Fruit fly (Drosophila melanogaster) whole organism, embryonic: ENCODE results near the gene CG33307.

Source experiments
- Atf-2 ChIP-seq: fragments of 200-800 bp; sonication (Bioruptor generic); optimal IDR thresholded peaks from 2 replicates; lab custom pipeline; 2016; ENCODE audit warnings: missing biosample characterization, missing genetic modification characterization
- Atf3 ChIP-seq: fragments of 200-800 bp; sonication (Bioruptor generic); optimal IDR thresholded peaks from 3 replicates; lab custom pipeline; 2016; ENCODE audit warnings: missing biosample characterization, missing genetic modification characterization
- Blimp-1 ChIP-seq: fragments of 200-800 bp; sonication (Bioruptor generic); optimal IDR thresholded peaks from 3 replicates; lab custom pipeline; 2018; ENCODE audit warnings: missing biosample characterization, missing genetic modification characterization, mild to moderate bottlenecking, moderate library complexity, missing genetic modification reagents
- CG10321 ChIP-seq: fragments of 200-800 bp; sonication (Bioruptor generic); IDR thresholded peaks from 2 replicates; pipeline ENCODE4 v1.3.6; 2022; ENCODE audit warnings: missing biosample characterization, missing genetic modification characterization
- CG12299 ChIP-seq: fragments of 200-800 bp; sonication (Bioruptor generic); optimal IDR thresholded peaks from 2 replicates; lab custom pipeline; 2018; ENCODE audit warnings: missing biosample characterization, mild to moderate bottlenecking, missing genetic modification characterization
- CG14050 ChIP-seq: fragments of 200-800 bp; sonication (Bioruptor generic); IDR thresholded peaks from 3 replicates; pipeline ENCODE4 v1.3.6; 2022; ENCODE audit warnings: missing biosample characterization, missing genetic modification characterization
- CG14441 ChIP-seq: fragments of 200-800 bp; sonication (Bioruptor generic); IDR thresholded peaks from 2 replicates; pipeline ENCODE4 v1.3.6; 2022; ENCODE audit warnings: missing biosample characterization, missing genetic modification characterization
- CG15073 ChIP-seq: fragments of 200-800 bp; sonication (Bioruptor generic); optimal IDR thresholded peaks from 2 replicates; lab custom pipeline; 2016; ENCODE audit warnings: missing biosample characterization, missing genetic modification characterization
- CG15269 ChIP-seq: fragments of 200-800 bp; sonication (Bioruptor generic); optimal IDR thresholded peaks from 2 replicates; lab custom pipeline; 2018; ENCODE audit warnings: missing biosample characterization, mild to moderate bottlenecking, missing genetic modification characterization, moderate library complexity
- CG1602 ChIP-seq: fragments of 200-800 bp; sonication (Bioruptor generic); optimal IDR thresholded peaks from 3 replicates; lab custom pipeline; 2016; ENCODE audit warnings: missing biosample characterization, missing genetic modification characterization
- CG1792 ChIP-seq: fragments of 200-800 bp; sonication (Bioruptor generic); optimal IDR thresholded peaks from 2 replicates; lab custom pipeline; 2016; ENCODE audit warnings: missing biosample characterization, missing genetic modification characterization
- CG18011 ChIP-seq: fragments of 200-800 bp; sonication (Bioruptor generic); optimal IDR thresholded peaks from 2 replicates; lab custom pipeline; 2017; ENCODE audit warnings: missing biosample characterization, missing genetic modification characterization, mild to moderate bottlenecking, moderate library complexity, missing genotype
- CG18619 ChIP-seq: fragments of 200-800 bp; sonication (Bioruptor generic); optimal IDR thresholded peaks from 3 replicates; lab custom pipeline; 2017; ENCODE audit warnings: missing biosample characterization, mild to moderate bottlenecking, missing genetic modification characterization
- CG2889 ChIP-seq: fragments of 200-800 bp; sonication (Bioruptor generic); IDR thresholded peaks from 3 replicates; pipeline ENCODE4 v1.3.6; 2022; ENCODE audit warnings: missing biosample characterization, missing genetic modification characterization
- CG4282 ChIP-seq: fragments of 200-800 bp; sonication (Bioruptor generic); optimal IDR thresholded peaks from 2 replicates; lab custom pipeline; 2016; ENCODE audit warnings: missing biosample characterization, missing genetic modification characterization
- CG43689 ChIP-seq: fragments of 200-800 bp; sonication (Bioruptor generic); IDR thresholded peaks from 2 replicates; pipeline ENCODE4 v1.3.6; 2022; ENCODE audit warnings: missing biosample characterization, missing genetic modification characterization
- CG6683 ChIP-seq: fragments of 200-800 bp; sonication (Bioruptor generic); optimal IDR thresholded peaks from 2 replicates; lab custom pipeline; 2017; ENCODE audit warnings: missing biosample characterization, mild to moderate bottlenecking, missing genetic modification characterization, missing genetic modification reagents
- CG6813 ChIP-seq: fragments of 200-800 bp; sonication (Bioruptor generic); optimal IDR thresholded peaks from 2 replicates; lab custom pipeline; 2017; ENCODE audit warnings: missing biosample characterization, missing genetic modification characterization, mild to moderate bottlenecking, moderate library complexity, missing genetic modification reagents
- CG9437 ChIP-seq: fragments of 200-800 bp; sonication (Bioruptor generic); optimal IDR thresholded peaks from 2 replicates; lab custom pipeline; 2018; ENCODE audit warnings: missing biosample characterization, mild to moderate bottlenecking, missing genetic modification characterization
- CG9609 ChIP-seq: fragments of 200-800 bp; sonication (Bioruptor generic); optimal IDR thresholded peaks from 3 replicates; lab custom pipeline; 2016; ENCODE audit warnings: missing biosample characterization, missing genetic modification characterization
- CG9932 ChIP-seq: fragments of 200-800 bp; sonication (Bioruptor generic); IDR thresholded peaks from 2 replicates; pipeline ENCODE4 v1.3.6; 2022; ENCODE audit warnings: missing biosample characterization, missing genetic modification characterization
- Doc3 ChIP-seq: fragments of 200-800 bp; sonication (Bioruptor generic); IDR thresholded peaks from 3 replicates; pipeline ENCODE4 v1.3.6; 2022; ENCODE audit warnings: missing biosample characterization, missing genetic modification characterization; ENCODE audit not compliant: partially characterized antibody
- E2f2 ChIP-seq: fragments of 200-800 bp; sonication (Bioruptor generic); IDR thresholded peaks from 2 replicates; pipeline ENCODE4 v1.3.6; 2022; ENCODE audit warnings: missing biosample characterization, missing genetic modification characterization
- Ets65A ChIP-seq: fragments of 200-800 bp; sonication (Bioruptor generic); peaks from one replicate; lab custom pipeline; 2016; ENCODE audit warnings: missing biosample characterization, missing genetic modification characterization
- GATAe ChIP-seq: fragments of 200-800 bp; sonication (Bioruptor generic); conservative IDR thresholded peaks from 2 replicates; pipeline ENCODE4 v1.3.6; 2022; ENCODE audit warnings: missing biosample characterization, missing genetic modification characterization
- Poxn ChIP-seq: fragments of 200-800 bp; sonication (Bioruptor generic); IDR thresholded peaks from 2 replicates; pipeline ENCODE4 v1.3.6; 2022; ENCODE audit warnings: missing biosample characterization, missing genetic modification characterization
- Sry-β ChIP-seq: fragments of 200-800 bp; sonication (Bioruptor generic); optimal IDR thresholded peaks from 2 replicates; lab custom pipeline; 2018; ENCODE audit warnings: missing biosample characterization, mild to moderate bottlenecking, missing genetic modification characterization, moderate library complexity
- Tbp ChIP-seq: fragments of >200 bp; optimal IDR thresholded peaks from 2 replicates; lab custom pipeline; 2018; ENCODE audit warnings: missing biosample characterization, missing genetic modification characterization
- Xrp1 ChIP-seq: fragments of 200-800 bp; sonication (Bioruptor generic); IDR thresholded peaks from 2 replicates; pipeline ENCODE4 v1.3.6; 2022; ENCODE audit warnings: missing biosample characterization, missing genetic modification characterization
- ab ChIP-seq: fragments of 200-800 bp; sonication (Bioruptor generic); optimal IDR thresholded peaks from 2 replicates; lab custom pipeline; 2016; ENCODE audit warnings: missing biosample characterization, missing genetic modification characterization
- ac ChIP-seq: fragments of 200-800 bp; sonication (Bioruptor generic); optimal IDR thresholded peaks from 3 replicates; lab custom pipeline; 2017; ENCODE audit warnings: missing biosample characterization, mild to moderate bottlenecking, missing genetic modification characterization
- az2 ChIP-seq: fragments of 200-800 bp; sonication (Bioruptor generic); optimal IDR thresholded peaks from 3 replicates; lab custom pipeline; 2016; ENCODE audit warnings: missing biosample characterization, missing genetic modification characterization
- bab2 ChIP-seq: fragments of 200-800 bp; sonication (Bioruptor generic); optimal IDR thresholded peaks from 2 replicates; lab custom pipeline; 2016; ENCODE audit warnings: missing biosample characterization, missing genetic modification characterization
- bowl ChIP-seq: fragments of 200-800 bp; sonication (Bioruptor generic); IDR thresholded peaks from 2 replicates; pipeline ENCODE4 v1.3.6; 2022; ENCODE audit warnings: missing biosample characterization, missing genetic modification characterization
- cad ChIP-seq: fragments of >200 bp; optimal IDR thresholded peaks from 2 replicates; lab custom pipeline; 2017; ENCODE audit warnings: missing biosample characterization, missing genetic modification characterization
- cas ChIP-seq: fragments of 200-800 bp; sonication (Bioruptor generic); IDR thresholded peaks from 2 replicates; pipeline ENCODE4 v1.3.6; 2022; ENCODE audit warnings: missing biosample characterization, missing genetic modification characterization
- cwo ChIP-seq: fragments of 200-800 bp; sonication (Bioruptor generic); optimal IDR thresholded peaks from 3 replicates; lab custom pipeline; 2017; ENCODE audit warnings: missing biosample characterization, missing genetic modification characterization, mild to moderate bottlenecking, moderate library complexity, missing genetic modification reagents
- fd96Cb ChIP-seq: fragments of 200-800 bp; sonication (Bioruptor generic); optimal IDR thresholded peaks from 2 replicates; lab custom pipeline; 2018; ENCODE audit warnings: missing biosample characterization, mild to moderate bottlenecking, missing genetic modification characterization, moderate library complexity
- h ChIP-seq: fragments of >200 bp; optimal IDR thresholded peaks from 2 replicates; lab custom pipeline; 2017
- ham ChIP-seq: fragments of 200-800 bp; sonication (Bioruptor generic); IDR thresholded peaks from 2 replicates; pipeline ENCODE4 v1.3.6; 2022; ENCODE audit warnings: missing biosample characterization, missing genetic modification characterization
- hb ChIP-seq: fragments of 200-800 bp; sonication (Bioruptor generic); IDR thresholded peaks from 3 replicates; pipeline ENCODE4 v1.3.6; 2022; ENCODE audit warnings: missing biosample characterization, missing genetic modification characterization; ENCODE audit not compliant: partially characterized antibody
- knrl ChIP-seq: fragments of 200-800 bp; sonication (Bioruptor generic); IDR thresholded peaks from 3 replicates; pipeline ENCODE4 v1.3.6; 2022; ENCODE audit warnings: missing biosample characterization, missing genetic modification characterization; ENCODE audit not compliant: partially characterized antibody
- mirr ChIP-seq: fragments of 200-800 bp; sonication (Bioruptor generic); optimal IDR thresholded peaks from 3 replicates; lab custom pipeline; 2018; ENCODE audit warnings: missing biosample characterization, mild to moderate bottlenecking, missing genetic modification characterization
- mld ChIP-seq: fragments of 200-800 bp; sonication (Bioruptor generic); IDR thresholded peaks from 3 replicates; pipeline ENCODE4 v1.3.6; 2022; ENCODE audit warnings: missing biosample characterization, missing genetic modification characterization; ENCODE audit not compliant: partially characterized antibody
- nerfin-1 ChIP-seq: fragments of 200-800 bp; sonication (Bioruptor generic); optimal IDR thresholded peaks from 3 replicates; lab custom pipeline; 2019; ENCODE audit warnings: missing biosample characterization, mild to moderate bottlenecking, missing genetic modification characterization, moderate library complexity
- org-1 ChIP-seq: fragments of 200-800 bp; sonication (Bioruptor generic); optimal IDR thresholded peaks from 2 replicates; lab custom pipeline; 2017; ENCODE audit warnings: missing biosample characterization, missing genetic modification characterization
- row ChIP-seq: fragments of 200-800 bp; sonication (Bioruptor generic); IDR thresholded peaks from 3 replicates; pipeline ENCODE4 v1.3.6; 2022; ENCODE audit warnings: missing biosample characterization, missing genetic modification characterization
- shn ChIP-seq: fragments of 200-800 bp; sonication (Bioruptor generic); optimal IDR thresholded peaks from 3 replicates; lab custom pipeline; 2016; ENCODE audit warnings: missing biosample characterization, missing genetic modification characterization
- sim ChIP-seq: fragments of 200-800 bp; sonication (Bioruptor generic); IDR thresholded peaks from 2 replicates; pipeline ENCODE4 v1.3.6; 2022; ENCODE audit warnings: missing biosample characterization, missing genetic modification characterization
- tll ChIP-seq, 2 experiments: fragments of 200-800 bp in 1 of 2; fragments of >200 bp in 1 of 2; sonication (Bioruptor generic) in 1 of 2; optimal IDR thresholded peaks; 2 replicates each; lab custom pipeline; 2017 to 2019; ENCODE audit warnings: missing biosample characterization in 2 of 2, missing genetic modification characterization in 2 of 2, mild to moderate bottlenecking in 1 of 2, moderate library complexity in 1 of 2
- toy ChIP-seq: fragments of 200-800 bp; sonication (Bioruptor generic); IDR thresholded peaks from 2 replicates; pipeline ENCODE4 v1.3.6; 2022; ENCODE audit warnings: missing biosample characterization, missing genetic modification characterization
- wek ChIP-seq: fragments of 200-800 bp; sonication (Bioruptor generic); optimal IDR thresholded peaks from 3 replicates; lab custom pipeline; 2018; ENCODE audit warnings: missing biosample characterization, mild to moderate bottlenecking, missing genetic modification characterization, moderate library complexity
- yki ChIP-seq: fragments of >200 bp; optimal IDR thresholded peaks from 3 replicates; lab custom pipeline; 2018

CG33307 gene

DNA sequence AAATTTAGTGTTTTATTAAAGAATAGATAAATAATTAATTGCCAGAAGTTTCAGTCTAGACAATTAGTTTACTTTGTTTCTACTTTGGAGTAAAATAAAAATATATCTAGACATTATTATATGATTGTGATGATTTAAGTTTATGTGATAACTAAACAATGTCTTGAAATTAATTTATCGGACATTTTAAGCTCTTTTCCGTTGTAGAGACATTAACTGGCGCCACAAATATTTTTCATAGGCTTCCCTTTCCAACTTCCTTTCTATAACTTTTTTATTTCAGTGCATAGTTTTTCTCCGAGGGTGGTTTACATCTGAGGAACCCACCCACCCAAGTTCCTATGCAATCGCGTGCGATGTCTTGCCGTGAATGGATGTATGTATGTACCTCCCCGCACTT is 35.4 kb upstream of the CG33307 start (continued):
- no peak for TF ChIP-seq wek (GFP tag; lab: Kevin White, UChicago)
- TF ChIP-seq mld: no peak
- no peak for TF ChIP-seq ab (GFP tag; lab: Kevin White, UChicago)
- no peak for TF ChIP-seq CG4282 (GFP tag; lab: Kevin White, UChicago)
- TF ChIP-seq az2 (GFP tag; lab: Kevin White, UChicago): peak; percentile 48
- TF ChIP-seq Atf3 (GFP tag; lab: Kevin White, UChicago): no peak
- no peak for TF ChIP-seq CG15269 (tag; lab: Kevin White, UChicago)
- no peak for TF ChIP-seq bowl (GFP tag; lab: Robert Waterston, UW)
- TF ChIP-seq CG1792 (GFP tag; lab: Kevin White, UChicago): no peak
- TF ChIP-seq CG6683: no peak
- TF ChIP-seq CG9437 (GFP tag; lab: Kevin White, UChicago): peak; percentile 19
- no peak for TF ChIP-seq Sry-β
- TF ChIP-seq yki (lab: Kevin White, UChicago): no peak
- TF ChIP-seq cad (GFP tag; lab: Kevin White, UChicago): no peak
- peak; percentile 40; the same call in 2 of the 3 replicates for TF ChIP-seq row
- TF ChIP-seq Xrp1 (GFP tag; lab: Robert Waterston, UW): no peak
- no peak for TF ChIP-seq CG6813
- no peak for TF ChIP-seq GATAe (GFP tag; lab: Robert Waterston, UW)
- TF ChIP-seq Poxn (GFP tag; lab: Robert Waterston, UW): no peak
- no peak for TF ChIP-seq CG10321 (GFP tag; lab: Robert Waterston, UW)
- no peak for TF ChIP-seq org-1 (GFP tag; lab: Kevin White, UChicago)
- TF ChIP-seq ac (GFP tag; lab: Kevin White, UChicago): no peak
- TF ChIP-seq hb (GFP tag; lab: Robert Waterston, UW): no peak
- peak; percentile 61 for TF ChIP-seq Blimp-1 (GFP tag; lab: Kevin White, UChicago)
- no peak for TF ChIP-seq bab2 (GFP tag; lab: Kevin White, UChicago)
- TF ChIP-seq CG9609 (GFP tag; lab: Kevin White, UChicago): no peak
- TF ChIP-seq CG18619 (GFP tag; lab: Kevin White, UChicago): peak; percentile 20
- TF ChIP-seq CG2889 (GFP tag; lab: Robert Waterston, UW): no peak
- no peak for TF ChIP-seq E2f2
- no peak for TF ChIP-seq CG14441
- no peak for TF ChIP-seq CG15073
- no peak for TF ChIP-seq CG43689 (GFP tag; lab: Robert Waterston, UW)
- TF ChIP-seq cwo (GFP tag; lab: Kevin White, UChicago): no peak
- no peak for TF ChIP-seq knrl (GFP tag; lab: Robert Waterston, UW)
- TF ChIP-seq cas (GFP tag; lab: Robert Waterston, UW): no peak
- TF ChIP-seq Atf-2 (GFP tag; lab: Kevin White, UChicago): no peak
- no peak for TF ChIP-seq Doc3
- TF ChIP-seq CG12299 (tag; lab: Kevin White, UChicago): no peak
- TF ChIP-seq CG9932 (GFP tag; lab: Robert Waterston, UW): no peak
- no peak for TF ChIP-seq h (lab: Kevin White, UChicago)
- TF ChIP-seq shn: no peak
- TF ChIP-seq ham: no peak
- TF ChIP-seq CG1602: peak; percentile 8
- TF ChIP-seq CG14050: no peak
- TF ChIP-seq tll (GFP tag; optimal IDR thresholded peaks at IDR 0.05; lab: Kevin White, UChicago): no peak
- TF ChIP-seq Ets65A: no peak
- no peak for TF ChIP-seq sim (GFP tag; lab: Robert Waterston, UW)
- no peak for TF ChIP-seq mirr
- TF ChIP-seq CG18011 (GFP tag; lab: Kevin White, UChicago): no peak
- TF ChIP-seq fd96Cb (tag; lab: Kevin White, UChicago): peak; percentile 27
- peak; percentile 29 for TF ChIP-seq nerfin-1
- TF ChIP-seq toy (GFP tag; lab: Robert Waterston, UW): no peak
- no peak for TF ChIP-seq Tbp (GFP tag; lab: Kevin White, UChicago)
